Fruit fly (Drosophila melanogaster) whole organism, prepupa: ENCODE results near the gene CG12025.

Source experiments
- Blimp-1 ChIP-seq: fragments of 200-800 bp; sonication (Bioruptor generic); optimal IDR thresholded peaks from 3 replicates; lab custom pipeline; 2017; ENCODE audit warnings: missing biosample characterization, missing genetic modification characterization, mild to moderate bottlenecking, moderate library complexity, missing genetic modification reagents
- CG10631 ChIP-seq: fragments of 200-800 bp; sonication (Bioruptor generic); optimal IDR thresholded peaks from 2 replicates; lab custom pipeline; 2016; ENCODE audit warnings: missing biosample characterization, missing genetic modification characterization
- CG10669 ChIP-seq: fragments of 200-800 bp; sonication (Bioruptor generic); optimal IDR thresholded peaks from 3 replicates; lab custom pipeline; 2018; ENCODE audit warnings: missing biosample characterization, mild to moderate bottlenecking, missing genetic modification characterization, moderate library complexity
- CG11294 ChIP-seq: fragments of 200-800 bp; sonication (Bioruptor generic); IDR thresholded peaks from 2 replicates; pipeline ENCODE4 v1.3.6; 2022; ENCODE audit warnings: missing biosample characterization, missing genetic modification characterization
- CG11762 ChIP-seq: fragments of 200-800 bp; sonication (Bioruptor generic); optimal IDR thresholded peaks from 3 replicates; lab custom pipeline; 2016; ENCODE audit warnings: missing biosample characterization, missing genetic modification characterization; ENCODE audit not compliant: insufficient read depth
- CG11902 ChIP-seq: fragments of 200-800 bp; sonication (Bioruptor generic); optimal IDR thresholded peaks from 3 replicates; lab custom pipeline; 2016; ENCODE audit warnings: missing biosample characterization, missing genetic modification characterization
- CG15336 ChIP-seq: fragments of 200-800 bp; sonication (Bioruptor generic); IDR thresholded peaks from 2 replicates; pipeline ENCODE4 v1.3.6; 2022; ENCODE audit warnings: missing biosample characterization, missing genetic modification characterization
- CG1621 ChIP-seq: fragments of 200-800 bp; sonication (Bioruptor generic); optimal IDR thresholded peaks from 3 replicates; lab custom pipeline; 2018; ENCODE audit warnings: missing biosample characterization, mild to moderate bottlenecking, missing genetic modification characterization
- CG16779 ChIP-seq: fragments of 200-800 bp; sonication (Bioruptor generic); optimal IDR thresholded peaks from 3 replicates; lab custom pipeline; 2017; ENCODE audit warnings: missing biosample characterization, mild to moderate bottlenecking, missing genetic modification characterization
- CG3032 ChIP-seq: fragments of 200-800 bp; optimal IDR thresholded peaks from 2 replicates; lab custom pipeline; 2019; ENCODE audit warnings: missing biosample characterization, mild to moderate bottlenecking, missing genetic modification characterization, moderate library complexity
- CG31627 ChIP-seq: fragments of 200-800 bp; sonication (Bioruptor generic); optimal IDR thresholded peaks from 3 replicates; lab custom pipeline; 2016; ENCODE audit warnings: missing biosample characterization, missing genetic modification characterization
- CG32006 ChIP-seq: fragments of 200-800 bp; sonication (Bioruptor generic); optimal IDR thresholded peaks from 3 replicates; lab custom pipeline; 2017; ENCODE audit warnings: missing biosample characterization, mild to moderate bottlenecking, missing genetic modification characterization
- CG34406 ChIP-seq: fragments of 200-800 bp; sonication (Bioruptor generic); optimal IDR thresholded peaks from 3 replicates; lab custom pipeline; 2016; ENCODE audit warnings: missing biosample characterization, missing genetic modification characterization
- CG3919 ChIP-seq: fragments of 200-800 bp; sonication (Bioruptor generic); optimal IDR thresholded peaks from 3 replicates; lab custom pipeline; 2016; ENCODE audit warnings: missing biosample characterization, missing genetic modification characterization
- CG4318 ChIP-seq: fragments of 200-800 bp; sonication (Bioruptor generic); optimal IDR thresholded peaks from 3 replicates; lab custom pipeline; 2017; ENCODE audit warnings: missing biosample characterization, mild to moderate bottlenecking, missing genetic modification characterization
- CG6163 ChIP-seq: fragments of 200-800 bp; sonication (Bioruptor generic); IDR thresholded peaks from 3 replicates; pipeline ENCODE4 v1.3.6; 2022; ENCODE audit warnings: missing biosample characterization, missing genetic modification characterization
- CG6276 ChIP-seq: fragments of 200-800 bp; sonication (Bioruptor generic); optimal IDR thresholded peaks from 2 replicates; lab custom pipeline; 2017; ENCODE audit warnings: missing biosample characterization, mild to moderate bottlenecking, missing genetic modification characterization
- CG6792 ChIP-seq: fragments of 200-800 bp; sonication (Bioruptor generic); optimal IDR thresholded peaks from 3 replicates; lab custom pipeline; 2016; ENCODE audit warnings: missing biosample characterization, missing genetic modification characterization
- CG6808 ChIP-seq: fragments of 200-800 bp; sonication (Bioruptor generic); optimal IDR thresholded peaks from 3 replicates; lab custom pipeline; 2017; ENCODE audit warnings: missing biosample characterization, missing genetic modification characterization, mild to moderate bottlenecking, moderate library complexity, missing genetic modification reagents
- CG6854 ChIP-seq: fragments of 200-800 bp; sonication (Bioruptor generic); optimal IDR thresholded peaks from 2 replicates; lab custom pipeline; 2017; ENCODE audit warnings: missing biosample characterization, mild to moderate bottlenecking, missing genetic modification characterization
- CG7368 ChIP-seq: fragments of 200-800 bp; sonication (Bioruptor generic); optimal IDR thresholded peaks from 3 replicates; lab custom pipeline; 2016; ENCODE audit warnings: missing biosample characterization, missing genetic modification characterization
- CG8119 ChIP-seq: fragments of 200-800 bp; sonication (Bioruptor generic); IDR thresholded peaks from 3 replicates; pipeline ENCODE4 v1.3.6; 2022; ENCODE audit warnings: missing biosample characterization, missing genetic modification characterization
- CG8632 ChIP-seq: fragments of 200-800 bp; sonication (Bioruptor generic); optimal IDR thresholded peaks from 3 replicates; lab custom pipeline; 2016; ENCODE audit warnings: missing biosample characterization, missing genetic modification characterization
- Eip78C ChIP-seq: fragments of 200-800 bp; sonication (Bioruptor generic); peaks from one replicate; lab custom pipeline; 2016; ENCODE audit warnings: missing biosample characterization, missing genetic modification characterization
- Ets96B ChIP-seq: fragments of 200-800 bp; optimal IDR thresholded peaks from 2 replicates; lab custom pipeline; 2019; ENCODE audit warnings: missing biosample characterization, mild to moderate bottlenecking, missing genetic modification characterization, moderate library complexity
- Hr38 ChIP-seq: sonication (Bioruptor generic); optimal IDR thresholded peaks from 2 replicates; lab custom pipeline; 2016; ENCODE audit warnings: missing biosample characterization, missing genetic modification characterization
- Hr39 ChIP-seq: fragments of 200-800 bp; sonication (Bioruptor generic); optimal IDR thresholded peaks from 2 replicates; lab custom pipeline; 2016; ENCODE audit warnings: missing biosample characterization, missing genetic modification characterization
- Lpt ChIP-seq: fragments of 200-800 bp; sonication (Bioruptor generic); optimal IDR thresholded peaks from 3 replicates; lab custom pipeline; 2016; ENCODE audit warnings: missing biosample characterization, missing genetic modification characterization
- Met ChIP-seq: fragments of 200-800 bp; sonication (Bioruptor generic); optimal IDR thresholded peaks from 3 replicates; lab custom pipeline; 2016; ENCODE audit warnings: missing biosample characterization, missing genetic modification characterization
- OdsH ChIP-seq: fragments of 200-800 bp; sonication (Bioruptor generic); optimal IDR thresholded peaks from 3 replicates; lab custom pipeline; 2016; ENCODE audit warnings: missing biosample characterization, missing genetic modification characterization
- Smox ChIP-seq: fragments of 200-800 bp; sonication (Bioruptor generic); optimal IDR thresholded peaks from 3 replicates; lab custom pipeline; 2016; ENCODE audit warnings: missing biosample characterization, missing genetic modification characterization
- Sox15 ChIP-seq: fragments of 200-800 bp; sonication (Bioruptor generic); optimal IDR thresholded peaks from 3 replicates; lab custom pipeline; 2016; ENCODE audit warnings: missing biosample characterization, missing genetic modification characterization
- achi ChIP-seq: fragments of 200-800 bp; sonication (Bioruptor generic); optimal IDR thresholded peaks from 3 replicates; lab custom pipeline; 2016; ENCODE audit warnings: missing biosample characterization, missing genetic modification characterization
- acj6 ChIP-seq: fragments of 200-800 bp; sonication (Bioruptor generic); optimal IDR thresholded peaks from 3 replicates; lab custom pipeline; 2016; ENCODE audit warnings: missing biosample characterization, missing genetic modification characterization
- dac ChIP-seq: fragments of 200-800 bp; sonication (Bioruptor generic); optimal IDR thresholded peaks from 2 replicates; lab custom pipeline; 2017; ENCODE audit warnings: missing biosample characterization, mild to moderate bottlenecking, missing genetic modification characterization
- dsx ChIP-seq: fragments of 200-800 bp; optimal IDR thresholded peaks from 3 replicates; lab custom pipeline; 2019; ENCODE audit warnings: missing biosample characterization, mild to moderate bottlenecking, missing genetic modification characterization, moderate library complexity; ENCODE audit not compliant: poor library complexity, severe bottlenecking
- eg ChIP-seq: fragments of 200-800 bp; sonication (Bioruptor generic); IDR thresholded peaks from 3 replicates; pipeline ENCODE4 v1.3.6; 2022; ENCODE audit warnings: missing biosample characterization, missing genetic modification characterization
- esn ChIP-seq: fragments of 200-800 bp; sonication (Bioruptor generic); optimal IDR thresholded peaks from 2 replicates; lab custom pipeline; 2016; ENCODE audit warnings: missing biosample characterization, mild to moderate bottlenecking, missing genetic modification characterization, moderate library complexity
- fd59A ChIP-seq: fragments of 200-800 bp; sonication (Bioruptor generic); optimal IDR thresholded peaks from 2 replicates; lab custom pipeline; 2017; ENCODE audit warnings: missing biosample characterization, mild to moderate bottlenecking, missing genetic modification characterization, missing genetic modification reagents
- fkh ChIP-seq: fragments of 200-800 bp; sonication (Bioruptor generic); optimal IDR thresholded peaks from 3 replicates; lab custom pipeline; 2017; ENCODE audit warnings: missing biosample characterization, mild to moderate bottlenecking, missing genetic modification characterization, moderate library complexity
- lz ChIP-seq: fragments of 200-800 bp; sonication (Bioruptor generic); optimal IDR thresholded peaks from 3 replicates; lab custom pipeline; 2016; ENCODE audit warnings: missing biosample characterization, missing genetic modification characterization
- salr ChIP-seq, 2 experiments: fragments of 200-800 bp; sonication (Bioruptor generic); optimal IDR thresholded peaks; 3 replicates each; lab custom pipeline; 2016 to 2018; ENCODE audit warnings: missing biosample characterization in 2 of 2, missing genetic modification characterization in 2 of 2, mild to moderate bottlenecking in 1 of 2
- ss ChIP-seq, 2 experiments: fragments of 200-800 bp; sonication (Bioruptor generic); optimal IDR thresholded peaks; 2 replicates in 1 of 2; 3 replicates in 1 of 2; lab custom pipeline; 2017 to 2018; ENCODE audit warnings: mild to moderate bottlenecking in 2 of 2, missing biosample characterization in 2 of 2, missing genetic modification characterization in 2 of 2, moderate library complexity in 1 of 2
- svp ChIP-seq: fragments of 200-800 bp; sonication (Bioruptor generic); peaks from one replicate; lab custom pipeline; 2016; ENCODE audit warnings: missing biosample characterization, missing genetic modification characterization
- topi ChIP-seq: fragments of 200-800 bp; sonication (Bioruptor generic); optimal IDR thresholded peaks from 3 replicates; lab custom pipeline; 2016; ENCODE audit warnings: missing biosample characterization, missing genetic modification characterization
- vri ChIP-seq: fragments of 200-800 bp; sonication (Bioruptor generic); optimal IDR thresholded peaks from 3 replicates; lab custom pipeline; 2016; ENCODE audit warnings: missing biosample characterization, mild to moderate bottlenecking, missing genetic modification characterization

Gene CG12025

DNA sequence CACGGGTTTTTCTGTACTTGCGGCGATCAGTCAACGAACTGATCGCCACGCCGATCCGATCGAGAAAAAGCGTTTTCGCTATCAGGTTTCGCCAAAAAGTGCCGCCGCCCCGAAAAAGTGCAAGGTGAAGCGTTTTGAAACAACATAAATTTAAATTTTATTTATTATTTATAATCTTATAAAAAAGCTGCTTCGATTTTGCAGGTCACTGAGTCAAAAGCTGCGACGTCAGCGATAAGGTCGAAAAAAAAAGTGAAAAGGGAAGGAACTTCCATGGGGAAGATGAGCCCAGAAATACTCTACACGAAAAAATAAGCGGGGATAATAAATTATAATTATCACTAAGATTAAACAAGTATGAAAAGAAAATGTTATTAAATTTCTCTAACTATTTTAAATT, 32.5 kb downstream of the CG12025 start:
- TF ChIP-seq salr (GFP tag; optimal IDR thresholded peaks at IDR 0.05; lab: Kevin White, UChicago) (no peak), fkh (no peak), CG1621 (tag; lab: Kevin White, UChicago) (no peak), Lpt (GFP tag; lab: Kevin White, UChicago) (no peak), svp (peak; percentile 92), acj6 (GFP tag; lab: Kevin White, UChicago) (peak; percentile 5), CG10631 (GFP tag; lab: Kevin White, UChicago) (no peak), CG6276 (GFP tag; lab: Kevin White, UChicago) (no peak), Blimp-1 (GFP tag; lab: Kevin White, UChicago) (no peak), topi (no peak), CG7368 (GFP tag; lab: Kevin White, UChicago) (no peak), CG32006 (GFP tag; lab: Kevin White, UChicago) (no peak), ss (GFP tag; optimal IDR thresholded peaks at IDR 0.05; lab: Kevin White, UChicago) (no peak), CG16779 (tag; lab: Kevin White, UChicago) (no peak), Eip78C (peak; percentile 3), CG3919 (GFP tag; lab: Kevin White, UChicago) (no peak)

DNA sequence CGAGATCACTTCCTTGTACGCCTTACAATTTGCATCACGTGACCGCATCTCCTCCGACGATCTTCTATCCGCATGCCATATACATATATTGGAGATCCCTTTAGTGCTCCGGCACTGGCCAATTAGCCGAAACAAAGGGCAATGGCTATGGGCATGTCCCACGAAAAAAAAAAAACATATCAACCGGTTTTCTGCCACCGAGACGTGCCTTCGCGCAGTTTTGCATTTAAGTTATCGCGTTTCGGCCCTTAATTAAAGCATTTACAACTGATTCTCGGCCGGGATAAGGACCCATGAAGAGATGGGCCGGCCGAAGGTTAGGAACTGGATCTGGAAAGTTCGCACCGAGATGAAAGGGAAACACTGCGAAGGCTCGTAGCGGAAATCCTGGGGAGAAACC, 34.4 kb downstream of the CG12025 start:
- peak; percentile 11 for TF ChIP-seq svp
- TF ChIP-seq Blimp-1 (GFP tag; lab: Kevin White, UChicago), result peak; percentile 71
- TF ChIP-seq vri (GFP tag; lab: Kevin White, UChicago), result no peak
- TF ChIP-seq CG6808 (GFP tag; lab: Kevin White, UChicago), result peak; percentile 13
- no peak for TF ChIP-seq CG11294 (GFP tag; lab: Robert Waterston, UW)
- TF ChIP-seq ss (GFP tag; optimal IDR thresholded peaks at IDR 0.05; lab: Kevin White, UChicago), result peak in 1 of 2 experiments; percentile 78

DNA sequence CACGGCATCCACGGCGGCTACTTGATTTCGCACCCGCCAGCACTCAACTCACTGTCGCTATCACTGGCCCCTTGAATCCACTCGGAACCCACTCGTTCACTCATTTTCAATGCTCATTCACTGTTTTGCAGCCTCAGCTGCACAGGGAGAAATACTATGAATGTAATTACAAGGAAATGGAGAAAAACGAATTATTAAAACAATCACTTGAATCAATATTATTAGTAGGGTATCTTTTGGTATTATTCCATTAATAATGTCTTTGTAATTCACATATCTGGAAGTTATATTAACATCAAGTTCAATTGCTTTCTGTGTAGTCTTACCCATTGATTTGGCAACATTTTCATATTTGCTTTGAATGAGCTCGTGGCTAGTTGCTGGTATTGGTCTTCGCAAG, 35.4 kb downstream of the CG12025 start:
- peak; percentile 18 for TF ChIP-seq dsx (GFP tag; lab: Kevin White, UChicago)
- TF ChIP-seq CG34406 (GFP tag; lab: Kevin White, UChicago), result no peak
- peak; percentile 33 for TF ChIP-seq dac (GFP tag; lab: Kevin White, UChicago)
- TF ChIP-seq Eip78C, result peak; percentile 87
- TF ChIP-seq CG6854 (GFP tag; lab: Kevin White, UChicago), result no peak
- TF ChIP-seq Blimp-1 (GFP tag; lab: Kevin White, UChicago), result no peak
- TF ChIP-seq CG3032 (tag; lab: Kevin White, UChicago), result no peak
- TF ChIP-seq Ets96B (tag; lab: Kevin White, UChicago), result peak; percentile 26
- TF ChIP-seq CG11902 (GFP tag; lab: Kevin White, UChicago), result no peak
- TF ChIP-seq svp, result peak; percentile 53
- TF ChIP-seq Hr38 (GFP tag; lab: Kevin White, UChicago), result no peak
- peak; percentile 8 for TF ChIP-seq CG10669 (GFP tag; lab: Kevin White, UChicago)
- TF ChIP-seq OdsH, result peak; percentile 39
- TF ChIP-seq CG4318, result peak; percentile 49
- no peak for TF ChIP-seq esn
- no peak for TF ChIP-seq ss (GFP tag; optimal IDR thresholded peaks at IDR 0.05; lab: Kevin White, UChicago)
- TF ChIP-seq CG11294 (GFP tag; lab: Robert Waterston, UW), result peak; percentile 74
- peak; percentile 90 for TF ChIP-seq CG8119
- TF ChIP-seq CG6792 (GFP tag; lab: Kevin White, UChicago), result no peak
- TF ChIP-seq salr (GFP tag; optimal IDR thresholded peaks at IDR 0.05; lab: Kevin White, UChicago), result peak in 1 of 2 experiments; percentile 4
- peak; percentile 95 for TF ChIP-seq eg (GFP tag; lab: Robert Waterston, UW)
- TF ChIP-seq lz (GFP tag; lab: Kevin White, UChicago), result no peak
- TF ChIP-seq CG6808 (GFP tag; lab: Kevin White, UChicago), result no peak
- TF ChIP-seq fkh, result no peak
- no peak for TF ChIP-seq fd59A (GFP tag; lab: Kevin White, UChicago)
- no peak for TF ChIP-seq CG8632 (GFP tag; lab: Kevin White, UChicago)
- TF ChIP-seq achi, result peak; percentile 66
- peak; percentile 87 for TF ChIP-seq CG6163 (GFP tag; lab: Robert Waterston, UW)
- TF ChIP-seq CG31627, result no peak
- peak; percentile 3 for TF ChIP-seq CG7368 (GFP tag; lab: Kevin White, UChicago)
- TF ChIP-seq CG11762, result peak; percentile 43
- no peak for TF ChIP-seq Hr39 (GFP tag; lab: Kevin White, UChicago)
- no peak for TF ChIP-seq Smox
- TF ChIP-seq Met (GFP tag; lab: Kevin White, UChicago), result no peak
- TF ChIP-seq Lpt (GFP tag; lab: Kevin White, UChicago), result peak; percentile 30
- TF ChIP-seq topi, result no peak
- TF ChIP-seq CG15336 (GFP tag; lab: Robert Waterston, UW), result peak; percentile 91
- TF ChIP-seq CG6276 (GFP tag; lab: Kevin White, UChicago), result peak; percentile 83
- TF ChIP-seq Sox15 (GFP tag; lab: Kevin White, UChicago), result no peak
